Fruit fly (Drosophila melanogaster) whole organism, pupa: ENCODE measurements around the gene CG3156.
A peak's percentile ranks its signal among the peaks of the same experiment; 100 is the strongest.

Experiments used
- CG10348 ChIP-seq: fragments of 200-800 bp; sonication (Bioruptor generic); IDR thresholded peaks from 2 replicates; pipeline ENCODE4 v1.3.6; 2022; ENCODE audit warnings: missing biosample characterization, missing genetic modification characterization
- CG12605 ChIP-seq: fragments of 200-800 bp; sonication (Bioruptor generic); IDR thresholded peaks from 2 replicates; pipeline ENCODE4 v1.3.6; 2022; ENCODE audit warnings: missing biosample characterization, missing genetic modification characterization
- CG13204 ChIP-seq: fragments of 200-800 bp; sonication (Bioruptor generic); optimal IDR thresholded peaks from 2 replicates; lab custom pipeline; 2018; ENCODE audit warnings: missing biosample characterization, mild to moderate bottlenecking, missing genetic modification characterization, moderate library complexity
- CG14655 ChIP-seq: fragments of 200-800 bp; sonication (Bioruptor generic); optimal IDR thresholded peaks from 3 replicates; lab custom pipeline; 2017; ENCODE audit warnings: mild to moderate bottlenecking, missing biosample characterization, missing genetic modification reagents, missing genetic modification characterization
- CG15710 ChIP-seq: fragments of 200-800 bp; sonication (Bioruptor generic); optimal IDR thresholded peaks from 2 replicates; lab custom pipeline; 2018; ENCODE audit warnings: missing biosample characterization, mild to moderate bottlenecking, missing genetic modification characterization, moderate library complexity
- CG17806 ChIP-seq: fragments of 200-800 bp; sonication (Bioruptor generic); optimal IDR thresholded peaks from 2 replicates; lab custom pipeline; 2018; ENCODE audit warnings: missing biosample characterization, mild to moderate bottlenecking, missing genetic modification characterization, moderate library complexity
- CG32121 ChIP-seq: fragments of 200-800 bp; sonication (Bioruptor generic); IDR thresholded peaks from 2 replicates; pipeline ENCODE4 v1.3.6; 2022; ENCODE audit warnings: missing biosample characterization, missing genetic modification characterization
- CG34367 ChIP-seq: fragments of 200-800 bp; sonication (Bioruptor generic); optimal IDR thresholded peaks from 2 replicates; lab custom pipeline; 2018; ENCODE audit warnings: missing biosample characterization, mild to moderate bottlenecking, missing genetic modification characterization
- CG4496 ChIP-seq: fragments of 200-800 bp; sonication (Bioruptor generic); IDR thresholded peaks from 3 replicates; pipeline ENCODE4 v1.3.6; 2022; ENCODE audit warnings: missing biosample characterization, missing genetic modification characterization
- CG8159 ChIP-seq: fragments of 200-800 bp; sonication (Bioruptor generic); optimal IDR thresholded peaks from 3 replicates; lab custom pipeline; 2018; ENCODE audit warnings: missing biosample characterization, mild to moderate bottlenecking, missing genetic modification characterization, moderate library complexity
- CG8301 ChIP-seq: fragments of 200-800 bp; sonication (Bioruptor generic); optimal IDR thresholded peaks from 2 replicates; lab custom pipeline; 2018; ENCODE audit warnings: missing biosample characterization, mild to moderate bottlenecking, missing genetic modification characterization
- CG9948 ChIP-seq: fragments of 200-800 bp; sonication (Bioruptor generic); optimal IDR thresholded peaks from 2 replicates; lab custom pipeline; 2018; ENCODE audit warnings: missing biosample characterization, mild to moderate bottlenecking, missing genetic modification characterization, moderate library complexity
- D1 ChIP-seq: fragments of 200-800 bp; sonication (Bioruptor generic); optimal IDR thresholded peaks from 2 replicates; lab custom pipeline; 2018; ENCODE audit warnings: missing biosample characterization, mild to moderate bottlenecking, missing genetic modification characterization, moderate library complexity
- EcR ChIP-seq: fragments of 200-800 bp; sonication (Bioruptor generic); optimal IDR thresholded peaks from 3 replicates; lab custom pipeline; 2019; ENCODE audit warnings: missing biosample characterization, missing genetic modification characterization, mild to moderate bottlenecking, moderate library complexity, missing genetic modification reagents
- Ets98B ChIP-seq: fragments of 200-800 bp; sonication (Bioruptor generic); IDR thresholded peaks from 2 replicates; pipeline ENCODE4 v1.3.6; 2022; ENCODE audit warnings: missing biosample characterization, missing genetic modification characterization
- Pif1A ChIP-seq: fragments of 200-800 bp; sonication (Bioruptor generic); optimal IDR thresholded peaks from 3 replicates; lab custom pipeline; 2016; ENCODE audit warnings: missing biosample characterization, missing genetic modification characterization
- Pif1B ChIP-seq: fragments of 200-800 bp; sonication (Bioruptor generic); optimal IDR thresholded peaks from 3 replicates; lab custom pipeline; 2016; ENCODE audit warnings: missing biosample characterization, missing genetic modification characterization
- Snoo ChIP-seq: fragments of 200-800 bp; sonication (Bioruptor generic); optimal IDR thresholded peaks from 3 replicates; lab custom pipeline; 2017; ENCODE audit warnings: missing biosample characterization, mild to moderate bottlenecking, missing genetic modification characterization, inconsistent platforms
- fd96Ca ChIP-seq: fragments of 200-800 bp; sonication (Bioruptor generic); IDR thresholded peaks from 3 replicates; pipeline ENCODE4 v1.3.6; 2022; ENCODE audit warnings: missing biosample characterization, missing genetic modification characterization
- gl ChIP-seq: fragments of 200-800 bp; sonication (Bioruptor generic); optimal IDR thresholded peaks from 2 replicates; lab custom pipeline; 2018; ENCODE audit warnings: missing biosample characterization, mild to moderate bottlenecking, missing genetic modification characterization
- rn ChIP-seq: fragments of 200-800 bp; sonication (Bioruptor generic); IDR thresholded peaks from 2 replicates; pipeline ENCODE4 v1.3.6; 2022; ENCODE audit warnings: missing biosample characterization, missing genetic modification characterization

The CG3156 gene

DNA sequence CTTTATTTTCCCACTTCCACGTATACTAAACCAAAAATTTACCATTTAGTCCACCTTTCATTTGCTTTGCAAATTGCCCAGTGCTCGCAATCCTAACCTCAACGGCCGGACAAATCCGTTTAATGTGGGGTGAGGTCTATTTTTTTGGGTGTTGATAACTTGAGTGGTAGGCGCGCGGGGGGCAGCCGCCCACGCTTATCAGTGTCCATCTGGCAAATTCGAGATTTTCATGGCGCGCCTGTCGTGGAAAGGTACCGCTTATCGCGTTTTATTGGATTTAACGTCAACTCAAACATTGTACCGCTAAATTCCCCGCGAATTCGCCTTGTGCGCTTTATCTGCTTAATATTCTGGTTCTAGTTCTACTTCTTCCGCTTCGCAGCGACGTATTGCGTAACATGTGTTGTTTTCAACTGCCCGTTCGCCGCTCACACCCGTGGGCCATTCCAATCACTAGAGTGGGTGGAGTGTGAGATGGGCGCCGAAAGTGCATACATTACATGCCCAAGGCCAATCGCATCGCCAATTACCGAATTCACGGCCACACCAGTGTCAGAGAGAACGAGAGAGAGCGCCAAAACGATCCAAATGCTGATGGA lies 5.1 kb downstream of the CG3156 start:
- TF ChIP-seq CG9948 (no peak), CG15710 (tag; lab: Kevin White, UChicago) (no peak), CG10348 (GFP tag; lab: Robert Waterston, UW) (no peak), CG17806 (tag; lab: Kevin White, UChicago) (no peak), CG4496 (GFP tag; lab: Robert Waterston, UW) (no peak), CG32121 (GFP tag; lab: Robert Waterston, UW) (no peak), gl (tag; lab: Kevin White, UChicago) (no peak), CG8159 (no peak), fd96Ca (GFP tag; lab: Robert Waterston, UW) (no peak), Pif1B (GFP tag; lab: Kevin White, UChicago) (no peak), Ets98B (GFP tag; lab: Robert Waterston, UW) (no peak)

DNA sequence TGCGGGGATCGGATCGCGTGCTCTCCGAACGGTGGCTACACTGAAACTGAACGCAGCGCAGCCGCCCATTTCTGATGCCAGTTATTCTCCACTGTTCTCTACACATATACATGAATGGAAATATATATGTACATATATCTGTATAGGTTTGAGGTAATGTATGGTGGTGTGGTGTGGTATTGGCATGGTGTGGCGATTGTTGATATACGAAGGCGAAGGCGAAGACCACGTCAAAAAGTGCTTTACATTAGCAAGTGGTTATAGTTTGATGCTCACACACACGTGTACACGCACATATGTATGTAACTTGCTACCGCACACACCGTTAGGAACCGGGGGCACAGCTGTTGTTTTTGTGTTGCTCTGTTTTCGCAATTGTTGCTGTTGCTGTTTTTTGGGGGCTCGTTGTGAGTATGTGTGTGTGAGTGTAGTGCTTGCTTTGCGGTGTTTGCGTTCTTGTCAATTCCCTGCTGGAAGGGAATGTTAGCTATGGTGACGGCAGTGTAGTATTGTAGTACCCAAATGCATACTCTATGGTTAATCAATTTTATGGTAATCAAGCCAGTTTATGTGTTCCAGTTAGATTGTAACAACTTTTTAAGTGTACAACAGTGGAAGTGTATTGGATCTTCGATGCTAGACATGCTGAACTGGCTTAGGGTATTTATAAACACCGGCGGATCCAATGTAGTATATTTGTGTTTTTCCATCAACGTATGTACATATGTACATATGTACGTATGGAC lies 5.9 kb downstream of the CG3156 start, which contains the start of gene CG17896:
TSS of gene CG17896 (minus strand) at position 51 of the 746 bp plus-strand sequence.
- TF ChIP-seq CG14655 (GFP tag; lab: Kevin White, UChicago), result peak; percentile 99
- TF ChIP-seq CG9948, result peak; percentile 97
- TF ChIP-seq Ets98B (GFP tag; lab: Robert Waterston, UW), result peak; percentile 99
- peak; percentile 98 for TF ChIP-seq CG15710 (tag; lab: Kevin White, UChicago)
- TF ChIP-seq CG10348 (GFP tag; lab: Robert Waterston, UW), result peak; percentile 95
- TF ChIP-seq fd96Ca (GFP tag; lab: Robert Waterston, UW), result peak; percentile 99
- TF ChIP-seq Pif1A (GFP tag; lab: Kevin White, UChicago), result peak; percentile 98
- peak; percentile 98 for TF ChIP-seq Pif1B (GFP tag; lab: Kevin White, UChicago)
- peak; percentile 86 for TF ChIP-seq CG13204 (GFP tag; lab: Kevin White, UChicago)
- TF ChIP-seq CG12605, result peak; percentile 98
- TF ChIP-seq CG8301 (tag; lab: Kevin White, UChicago), result peak; percentile 99
- peak; percentile 98 for TF ChIP-seq CG34367 (tag; lab: Kevin White, UChicago)
- TF ChIP-seq CG4496 (GFP tag; lab: Robert Waterston, UW), result peak; percentile 99
- TF ChIP-seq rn (GFP tag; lab: Robert Waterston, UW), result peak; percentile 96
- TF ChIP-seq D1 (tag; lab: Kevin White, UChicago), result no peak
- peak; percentile 97 for TF ChIP-seq CG17806 (tag; lab: Kevin White, UChicago)
- peak; percentile 94 for TF ChIP-seq Snoo (tag; lab: Kevin White, UChicago)
- TF ChIP-seq CG8159, result peak; percentile 96
- TF ChIP-seq CG32121 (GFP tag; lab: Robert Waterston, UW), result peak; percentile 97
- TF ChIP-seq gl (tag; lab: Kevin White, UChicago), result peak; percentile 97
- TF ChIP-seq EcR (GFP tag; lab: Kevin White, UChicago), result peak; percentile 31

DNA sequence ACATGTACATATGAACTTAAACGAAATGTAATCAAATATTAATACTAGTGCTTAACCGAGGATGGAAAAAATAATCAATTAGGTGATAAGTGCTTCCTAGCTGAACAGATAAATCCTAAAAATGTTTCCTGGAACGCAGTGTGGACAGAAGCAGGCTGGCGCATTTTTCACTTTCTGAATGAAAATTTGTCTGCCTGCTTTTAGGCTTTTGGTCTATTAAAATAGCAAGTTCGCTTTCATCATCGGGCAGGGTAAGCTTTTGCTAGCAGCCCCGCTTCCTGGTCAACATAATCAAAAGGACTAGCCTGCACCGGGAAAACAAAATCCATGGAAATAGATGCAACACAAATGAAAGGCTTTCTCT lies 6.5 kb downstream of the CG3156 start:
- TF ChIP-seq CG12605 (no peak), EcR (GFP tag; lab: Kevin White, UChicago) (no peak), Snoo (tag; lab: Kevin White, UChicago) (no peak), CG15710 (tag; lab: Kevin White, UChicago) (no peak), CG10348 (GFP tag; lab: Robert Waterston, UW) (no peak), Ets98B (GFP tag; lab: Robert Waterston, UW) (no peak), CG32121 (GFP tag; lab: Robert Waterston, UW) (no peak), fd96Ca (GFP tag; lab: Robert Waterston, UW) (no peak), D1 (tag; lab: Kevin White, UChicago) (no peak), Pif1A (GFP tag; lab: Kevin White, UChicago) (no peak), CG14655 (GFP tag; lab: Kevin White, UChicago) (no peak), rn (GFP tag; lab: Robert Waterston, UW) (no peak), CG9948 (no peak), CG34367 (tag; lab: Kevin White, UChicago) (no peak)

DNA sequence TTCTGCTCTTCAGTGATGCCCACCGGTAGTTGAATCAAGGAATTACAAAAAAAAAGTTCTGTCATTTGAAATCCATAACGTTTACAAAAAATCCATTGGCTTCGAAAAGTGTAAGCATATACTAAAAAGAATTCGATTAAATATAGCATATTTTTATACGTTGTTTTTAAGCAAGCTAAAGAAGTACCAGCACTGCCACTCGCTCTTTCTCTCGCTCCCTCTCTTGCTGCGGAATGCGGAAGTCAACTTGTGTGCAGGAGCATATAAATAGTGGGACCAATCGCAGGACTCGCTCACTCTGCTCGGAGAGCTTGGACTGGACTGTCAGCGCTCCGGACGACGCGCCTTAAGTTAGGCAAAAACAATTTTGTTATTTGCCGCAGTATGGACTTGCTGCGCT lies 6.9 kb downstream of the CG3156 start, which contains the start of gene CG17778:
TSS of gene CG17778 (plus strand) at position 8 of the 400 bp plus-strand sequence.
- 0 out of 3 replicates have a peak, but pooled peaks have one; percentile 28 for TF ChIP-seq fd96Ca (GFP tag; lab: Robert Waterston, UW)
- TF ChIP-seq Pif1B (GFP tag; lab: Kevin White, UChicago), result no peak
- TF ChIP-seq CG10348 (GFP tag; lab: Robert Waterston, UW), result no peak
- TF ChIP-seq Ets98B (GFP tag; lab: Robert Waterston, UW), result peak; percentile 14; the same call in 1 of the 2 replicates
- no peak for TF ChIP-seq CG14655 (GFP tag; lab: Kevin White, UChicago)
- peak; percentile 2 for TF ChIP-seq CG17806 (tag; lab: Kevin White, UChicago)
- no peak for TF ChIP-seq CG34367 (tag; lab: Kevin White, UChicago)
- no peak for TF ChIP-seq CG32121 (GFP tag; lab: Robert Waterston, UW)
- no peak for TF ChIP-seq gl (tag; lab: Kevin White, UChicago)

DNA sequence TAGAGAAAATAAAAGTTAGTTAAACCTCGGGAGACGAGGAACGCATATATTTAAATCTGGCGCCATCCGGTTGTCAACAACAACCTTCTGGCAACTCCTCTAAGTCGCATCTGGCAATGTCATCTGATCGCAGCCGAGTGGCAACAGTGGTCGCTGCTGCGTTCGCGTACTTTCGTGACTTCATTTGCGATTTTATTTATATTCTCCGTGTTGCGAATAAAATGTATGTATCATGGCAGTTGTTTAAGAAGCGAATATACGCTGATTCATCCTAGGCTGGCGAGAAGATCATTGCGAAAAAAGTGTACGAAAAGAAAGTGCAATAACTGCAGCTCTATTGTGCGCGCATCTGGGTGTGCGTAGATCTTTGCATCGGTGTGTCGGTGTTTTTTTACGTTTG lies 8.6 kb downstream of the CG3156 start, which contains the start of gene svr:
TSS of gene svr (plus strand) at position 121 of the 400 bp plus-strand sequence.
- peak; percentile 40 for TF ChIP-seq EcR (GFP tag; lab: Kevin White, UChicago)
- no peak for TF ChIP-seq fd96Ca (GFP tag; lab: Robert Waterston, UW)
